Fruit fly (Drosophila melanogaster): ENCODE data around the gene Atg16.

Atg16 gene

DNA sequence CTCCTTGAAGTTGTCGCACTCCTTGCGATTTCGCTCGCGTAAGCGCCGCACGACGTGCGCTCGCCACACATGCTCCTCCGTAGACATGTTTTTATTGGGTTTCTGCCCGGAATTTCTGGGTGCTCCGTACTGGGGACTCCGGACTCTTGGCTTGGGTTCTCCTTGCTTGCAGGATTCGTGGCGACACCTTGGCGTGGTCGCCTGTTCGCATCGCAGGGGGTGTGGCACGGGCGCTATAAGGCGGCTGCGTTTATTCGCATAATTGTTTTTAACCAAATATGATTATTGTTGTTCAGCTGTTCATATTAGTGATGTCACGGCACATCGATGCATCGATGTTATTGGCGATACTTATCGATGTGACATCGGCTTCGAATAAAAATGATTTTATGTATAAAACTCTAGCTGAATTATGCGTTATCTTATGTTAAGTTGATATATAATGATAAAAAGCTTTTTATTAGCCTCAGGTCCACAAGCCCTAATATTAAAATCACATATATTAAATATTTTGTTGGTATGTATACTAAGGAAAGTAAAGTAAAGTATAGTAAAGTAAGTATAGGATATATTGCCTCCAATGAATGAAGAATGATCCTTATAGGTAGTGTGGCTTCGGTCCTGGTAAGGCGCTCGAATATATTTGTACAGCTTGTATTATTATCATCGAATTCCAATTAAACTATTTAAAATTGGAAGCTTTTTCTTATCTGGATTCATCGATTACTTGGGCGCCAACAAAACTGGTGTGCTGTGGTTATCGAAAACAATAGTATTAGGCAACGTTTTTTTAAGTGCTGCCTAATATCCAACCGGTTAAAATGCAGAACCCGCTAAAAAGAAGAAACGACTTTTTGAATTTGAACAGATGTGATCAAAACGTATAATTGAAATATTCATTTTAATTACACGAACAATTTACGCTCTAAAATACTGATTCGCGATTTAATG, at the start of gene Atg16:
Gene Atg16 (minus strand): TSS at position 343 of the 951 bp plus-strand sequence.
- no peak for TF ChIP-seq Hr51 (GFP tag; optimal IDR thresholded peaks at IDR 0.05)
- TF ChIP-seq CG12219 (GFP tag; optimal IDR thresholded peaks at IDR 0.05) = no peak
- TF ChIP-seq slbo (GFP tag; IDR thresholded peaks at IDR 0.05) = peak; percentile 46; the same call in 1 of the 2 replicates
- TF ChIP-seq onecut (GFP tag; IDR thresholded peaks at IDR 0.05) = no peak
- TF ChIP-seq CG10462 (GFP tag; optimal IDR thresholded peaks at IDR 0.05) = no peak
- no peak for TF ChIP-seq tx (GFP tag; optimal IDR thresholded peaks at IDR 0.05)
- TF ChIP-seq her (GFP tag; optimal IDR thresholded peaks at IDR 0.05) = no peak
- no peak for TF ChIP-seq CG14441 (GFP tag; IDR thresholded peaks at IDR 0.05)
- TF ChIP-seq jing (GFP tag; optimal IDR thresholded peaks at IDR 0.05) = no peak
- TF ChIP-seq ATbp (GFP tag; optimal IDR thresholded peaks at IDR 0.05) = no peak
- no peak for TF ChIP-seq sim (GFP tag; IDR thresholded peaks at IDR 0.05)
- no peak for TF ChIP-seq ind (GFP tag; optimal IDR thresholded peaks at IDR 0.05)
- TF ChIP-seq sqz (GFP tag; optimal IDR thresholded peaks at IDR 0.05) = no peak
- no peak for TF ChIP-seq ap (GFP tag; IDR thresholded peaks at IDR 0.05)
- no peak for TF ChIP-seq CG12942 (GFP tag; optimal IDR thresholded peaks at IDR 0.05)
- TF ChIP-seq exex (tag; optimal IDR thresholded peaks at IDR 0.05) = no peak
- no peak for TF ChIP-seq CG4820 (GFP tag; optimal IDR thresholded peaks at IDR 0.05)
- no peak for TF ChIP-seq HmgD (GFP tag; optimal IDR thresholded peaks at IDR 0.05)
- TF ChIP-seq CG6683 (GFP tag; optimal IDR thresholded peaks at IDR 0.05) = no peak
- TF ChIP-seq psq (GFP tag; optimal IDR thresholded peaks at IDR 0.05) = no peak
- peak; percentile 3 for TF ChIP-seq CG1603 (tag; optimal IDR thresholded peaks at IDR 0.05)
- no peak for TF ChIP-seq stwl (tag; optimal IDR thresholded peaks at IDR 0.05)
- TF ChIP-seq dati (GFP tag; IDR thresholded peaks at IDR 0.05) = no peak
- no peak for TF ChIP-seq CG6765 (GFP tag; optimal IDR thresholded peaks at IDR 0.05)
- TF ChIP-seq sens (GFP tag) = no peak
- no peak for TF ChIP-seq jumu (GFP tag; optimal IDR thresholded peaks at IDR 0.05)
- TF ChIP-seq GATAe (GFP tag; conservative IDR thresholded peaks at IDR 0.05) = no peak
- TF ChIP-seq CG4404 (GFP tag; IDR thresholded peaks at IDR 0.05) = no peak
- peak; percentile 85 for TF ChIP-seq CG13287 (GFP tag; IDR thresholded peaks at IDR 0.05; ENCODE audit: partially characterized antibody)
- TF ChIP-seq zen (tag; optimal IDR thresholded peaks at IDR 0.05) = peak; percentile 81
- TF ChIP-seq pan (optimal IDR thresholded peaks at IDR 0.05) = no peak
- TF ChIP-seq pan (GFP tag; optimal IDR thresholded peaks at IDR 0.05 in 1 of 2, IDR thresholded peaks at IDR 0.05 in 1 of 2) = no peak
- TF ChIP-seq CG10431 (GFP tag; optimal IDR thresholded peaks at IDR 0.05) = no peak
- TF ChIP-seq Bdp1 (GFP tag; optimal IDR thresholded peaks at IDR 0.05) = no peak
- TF ChIP-seq esg (GFP tag; conservative IDR thresholded peaks at IDR 0.05) = no peak
- no peak for TF ChIP-seq tll (GFP tag; optimal IDR thresholded peaks at IDR 0.05)
- TF ChIP-seq hkb (optimal IDR thresholded peaks at IDR 0.05) = no peak
- no peak for TF ChIP-seq hkb (GFP tag; IDR thresholded peaks at IDR 0.05)
- no peak for TF ChIP-seq CG9876 (GFP tag; optimal IDR thresholded peaks at IDR 0.05)
- no peak for TF ChIP-seq pho (GFP tag; optimal IDR thresholded peaks at IDR 0.05)
- no peak for TF ChIP-seq ash1 (GFP tag; optimal IDR thresholded peaks at IDR 0.05)
- TF ChIP-seq D19B (GFP tag; optimal IDR thresholded peaks at IDR 0.05) = no peak
- no peak for TF ChIP-seq lab (GFP tag; optimal IDR thresholded peaks at IDR 0.05)
- TF ChIP-seq CG32767 (GFP tag; IDR thresholded peaks at IDR 0.05) = no peak
- TF ChIP-seq dysf (GFP tag; IDR thresholded peaks at IDR 0.05) = no peak
- TF ChIP-seq shn (GFP tag; optimal IDR thresholded peaks at IDR 0.05) = no peak
- TF ChIP-seq Atf-2 (GFP tag; optimal IDR thresholded peaks at IDR 0.05) = no peak
- TF ChIP-seq pum (GFP tag; optimal IDR thresholded peaks at IDR 0.05) = no peak
- no peak for TF ChIP-seq odd (GFP tag; optimal IDR thresholded peaks at IDR 0.05)
- no peak for TF ChIP-seq mam (GFP tag; optimal IDR thresholded peaks at IDR 0.05)
- TF ChIP-seq cad (GFP tag; optimal IDR thresholded peaks at IDR 0.05) = no peak

All from whole organism, embryonic.